Worm (Caenorhabditis elegans) whole organism, late embryonic: ENCODE results near the gene nhr-281.

Experiments used
- C38D4.7 ChIP-seq: fragments of 200-800 bp; sonication (Bioruptor generic); optimal IDR thresholded peaks from 2 replicates; lab custom pipeline; 2018; ENCODE audit warnings: mild to moderate bottlenecking, missing genetic modification characterization, moderate library complexity, missing compliant biosample characterization
- F13H6.1 ChIP-seq: sonication (generic microtip); optimal IDR thresholded peaks from 2 replicates; lab custom pipeline; 2016; ENCODE audit warnings: missing genetic modification characterization, missing compliant biosample characterization
- K09A11.1 ChIP-seq: sonication (generic microtip); optimal IDR thresholded peaks from 2 replicates; lab custom pipeline; 2017; ENCODE audit warnings: antibody characterized with exemption, mild to moderate bottlenecking, missing genetic modification characterization, missing compliant biosample characterization; ENCODE audit not compliant: insufficient read depth
- T23F11.4 ChIP-seq: fragments of 200-800 bp; sonication (Bioruptor generic); optimal IDR thresholded peaks from 2 replicates; lab custom pipeline; 2018; ENCODE audit warnings: mild to moderate bottlenecking, missing genetic modification characterization, missing compliant biosample characterization
- Y22D7AL.16 ChIP-seq: sonication (generic microtip); optimal IDR thresholded peaks from 2 replicates; lab custom pipeline; 2016; ENCODE audit warnings: missing genetic modification characterization, missing compliant biosample characterization
- ama-1 ChIP-seq: fragments of 150-350 bp; optimal IDR thresholded peaks from 2 replicates; lab custom pipeline; 2014
- ceh-14 ChIP-seq: sonication (generic microtip); optimal IDR thresholded peaks from 2 replicates; lab custom pipeline; 2016; ENCODE audit warnings: missing genotype, missing genetic modification characterization, missing compliant biosample characterization
- ceh-18 ChIP-seq: sonication (generic microtip); optimal IDR thresholded peaks from 2 replicates; lab custom pipeline; 2016; ENCODE audit warnings: missing genetic modification characterization, missing compliant biosample characterization
- ceh-19 ChIP-seq: fragments of 200-800 bp; sonication (Bioruptor generic); optimal IDR thresholded peaks from 2 replicates; lab custom pipeline; 2018; ENCODE audit warnings: mild to moderate bottlenecking, missing genetic modification characterization, missing compliant biosample characterization
- ceh-2 ChIP-seq: sonication (generic microtip); optimal IDR thresholded peaks from 2 replicates; lab custom pipeline; 2016; ENCODE audit warnings: missing genotype, missing genetic modification characterization, missing compliant biosample characterization
- ceh-30 ChIP-seq: fragments of 150-350 bp; optimal IDR thresholded peaks from 2 replicates; lab custom pipeline; 2014; ENCODE audit warnings: missing biosample characterization, missing genetic modification characterization
- ceh-31 ChIP-seq: sonication (generic microtip); optimal IDR thresholded peaks from 2 replicates; lab custom pipeline; 2016; ENCODE audit warnings: missing genetic modification characterization, missing compliant biosample characterization
- ceh-34 ChIP-seq: sonication (generic microtip); optimal IDR thresholded peaks from 2 replicates; lab custom pipeline; 2016; ENCODE audit warnings: mild to moderate bottlenecking, missing genetic modification characterization, missing compliant biosample characterization
- ceh-45 ChIP-seq: fragments of 200-800 bp; sonication (Bioruptor generic); IDR thresholded peaks from 2 replicates; pipeline ENCODE4 v1.3.6; 2022; ENCODE audit warnings: missing genetic modification reagents, missing genetic modification characterization, missing compliant biosample characterization
- ceh-48 ChIP-seq: sonication (generic microtip); optimal IDR thresholded peaks from 2 replicates; lab custom pipeline; 2016; ENCODE audit warnings: missing genetic modification characterization, inconsistent platforms, missing compliant biosample characterization
- ceh-9 ChIP-seq: sonication (generic microtip); optimal IDR thresholded peaks from 2 replicates; lab custom pipeline; 2016; ENCODE audit warnings: mild to moderate bottlenecking, missing genetic modification characterization, inconsistent platforms, missing compliant biosample characterization
- dve-1 ChIP-seq: sonication (generic microtip); optimal IDR thresholded peaks from 2 replicates; lab custom pipeline; 2017; ENCODE audit warnings: antibody characterized with exemption, mild to moderate bottlenecking, missing genetic modification characterization, missing compliant biosample characterization
- elt-2 ChIP-seq: sonication (generic microtip); optimal IDR thresholded peaks from 2 replicates; lab custom pipeline; 2016; ENCODE audit warnings: missing genetic modification reagents, missing genetic modification characterization, missing compliant biosample characterization
- elt-4 ChIP-seq: sonication (generic microtip); optimal IDR thresholded peaks from 2 replicates; lab custom pipeline; 2016; ENCODE audit warnings: missing genetic modification characterization, missing compliant biosample characterization
- ets-4 ChIP-seq: sonication (generic microtip); optimal IDR thresholded peaks from 2 replicates; lab custom pipeline; 2016; ENCODE audit warnings: missing genetic modification characterization, missing compliant biosample characterization
- eyg-1 ChIP-seq: sonication (generic microtip); optimal IDR thresholded peaks from 2 replicates; lab custom pipeline; 2016; ENCODE audit warnings: missing genotype, missing genetic modification characterization, missing compliant biosample characterization
- fax-1 ChIP-seq: sonication (generic microtip); optimal IDR thresholded peaks from 2 replicates; lab custom pipeline; 2016; ENCODE audit warnings: missing genotype, missing genetic modification characterization, missing compliant biosample characterization
- fkh-10 ChIP-seq: fragments of 150-350 bp; optimal IDR thresholded peaks from 2 replicates; lab custom pipeline; 2014; ENCODE audit warnings: missing biosample characterization, missing genetic modification reagents, missing genetic modification characterization
- hlh-30 ChIP-seq: sonication (generic microtip); optimal IDR thresholded peaks from 2 replicates; lab custom pipeline; 2017; ENCODE audit warnings: antibody characterized with exemption, missing genetic modification characterization, missing compliant biosample characterization; ENCODE audit not compliant: insufficient read depth
- hlh-8 ChIP-seq: sonication (generic microtip); optimal IDR thresholded peaks from 2 replicates; lab custom pipeline; 2016; ENCODE audit warnings: missing genotype, missing genetic modification characterization, missing compliant biosample characterization
- lim-6 ChIP-seq: sonication (generic microtip); optimal IDR thresholded peaks from 2 replicates; lab custom pipeline; 2016; ENCODE audit warnings: missing genetic modification characterization, missing compliant biosample characterization
- mec-3 ChIP-seq: sonication (generic microtip); optimal IDR thresholded peaks from 2 replicates; lab custom pipeline; 2016; ENCODE audit warnings: borderline replicate concordance, missing genetic modification characterization, missing compliant biosample characterization
- nfya-1 ChIP-seq: sonication (generic microtip); optimal IDR thresholded peaks from 2 replicates; lab custom pipeline; 2017; ENCODE audit warnings: missing genetic modification characterization, mild to moderate bottlenecking, missing compliant biosample characterization, antibody characterized with exemption, moderate library complexity
- nhr-232 ChIP-seq: sonication (generic microtip); optimal IDR thresholded peaks from 2 replicates; lab custom pipeline; 2016; ENCODE audit warnings: missing genetic modification characterization, missing compliant biosample characterization
- odd-2 ChIP-seq: sonication (generic microtip); optimal IDR thresholded peaks from 2 replicates; lab custom pipeline; 2017; ENCODE audit warnings: antibody characterized with exemption, mild to moderate bottlenecking, missing genetic modification characterization, missing compliant biosample characterization
- pat-9 ChIP-seq: fragments of 200-800 bp; sonication (Bioruptor generic); optimal IDR thresholded peaks from 2 replicates; lab custom pipeline; 2018; ENCODE audit warnings: mild to moderate bottlenecking, missing genetic modification characterization, moderate library complexity, missing compliant biosample characterization
- pha-4 ChIP-seq: fragments of 150-350 bp; optimal IDR thresholded peaks from 2 replicates; lab custom pipeline; 2018; ENCODE audit warnings: missing biosample characterization, missing genetic modification reagents, missing genetic modification characterization
- pros-1 ChIP-seq: fragments of 150-350 bp; optimal IDR thresholded peaks from 2 replicates; lab custom pipeline; 2014; ENCODE audit warnings: missing biosample characterization, missing genetic modification reagents, missing genetic modification characterization
- rnt-1 ChIP-seq: sonication (generic microtip); optimal IDR thresholded peaks from 2 replicates; lab custom pipeline; 2016; ENCODE audit warnings: missing genetic modification characterization, missing compliant biosample characterization
- syd-9 ChIP-seq: sonication (generic microtip); optimal IDR thresholded peaks from 2 replicates; lab custom pipeline; 2016; ENCODE audit warnings: mild to moderate bottlenecking, missing genetic modification characterization, moderate library complexity, missing compliant biosample characterization
- tbx-2 ChIP-seq: sonication (generic microtip); optimal IDR thresholded peaks from 2 replicates; lab custom pipeline; 2016; ENCODE audit warnings: missing genetic modification characterization, missing compliant biosample characterization
- unc-42 ChIP-seq: sonication (generic microtip); optimal IDR thresholded peaks from 2 replicates; lab custom pipeline; 2016; ENCODE audit warnings: missing genotype, missing genetic modification characterization, missing compliant biosample characterization
- unc-55 ChIP-seq: sonication (generic microtip); optimal IDR thresholded peaks from 2 replicates; lab custom pipeline; 2017; ENCODE audit warnings: missing biosample characterization, missing genetic modification reagents, missing genetic modification characterization
- ztf-16 ChIP-seq: sonication (generic microtip); optimal IDR thresholded peaks from 2 replicates; lab custom pipeline; 2017; ENCODE audit warnings: missing genetic modification characterization, missing compliant biosample characterization

Gene nhr-281

DNA sequence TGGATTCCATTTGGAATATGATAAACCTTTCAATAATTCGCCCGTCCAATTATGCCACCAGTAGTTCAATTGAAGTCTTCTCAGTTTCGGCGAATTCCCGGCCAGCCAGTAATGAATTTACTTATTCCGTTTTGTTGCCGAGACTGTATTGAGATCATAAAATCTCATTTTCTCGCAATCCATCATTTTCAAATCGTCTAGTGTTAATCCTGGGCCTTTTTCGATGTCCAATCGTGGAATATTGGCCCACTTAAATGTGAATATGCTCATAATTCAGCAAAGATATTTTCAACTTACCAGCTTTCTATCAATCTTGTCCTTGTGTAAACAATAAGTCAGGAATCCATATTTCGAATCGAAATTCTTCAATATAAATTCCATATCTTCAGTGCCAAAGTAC is 39.4 kb upstream of the nhr-281 start:
- TF ChIP-seq ets-4 (tag; lab: Kevin White, UChicago) (no peak), elt-4 (tag; lab: Kevin White, UChicago) (no peak), C38D4.7 (GFP tag; lab: Kevin White, UChicago) (no peak), ceh-19 (no peak), unc-55 (GFP tag; lab: Kevin White, UChicago) (no peak), ceh-2 (no peak), rnt-1 (tag; lab: Kevin White, UChicago) (no peak), T23F11.4 (no peak), ceh-14 (tag; lab: Kevin White, UChicago) (no peak), tbx-2 (tag; lab: Kevin White, UChicago) (no peak), hlh-30 (tag; lab: Kevin White, UChicago) (no peak), K09A11.1 (tag; lab: Kevin White, UChicago) (no peak), ztf-16 (no peak), pat-9 (tag; lab: Kevin White, UChicago) (no peak), ceh-34 (tag; lab: Kevin White, UChicago) (no peak), lim-6 (tag; lab: Kevin White, UChicago) (no peak)

DNA sequence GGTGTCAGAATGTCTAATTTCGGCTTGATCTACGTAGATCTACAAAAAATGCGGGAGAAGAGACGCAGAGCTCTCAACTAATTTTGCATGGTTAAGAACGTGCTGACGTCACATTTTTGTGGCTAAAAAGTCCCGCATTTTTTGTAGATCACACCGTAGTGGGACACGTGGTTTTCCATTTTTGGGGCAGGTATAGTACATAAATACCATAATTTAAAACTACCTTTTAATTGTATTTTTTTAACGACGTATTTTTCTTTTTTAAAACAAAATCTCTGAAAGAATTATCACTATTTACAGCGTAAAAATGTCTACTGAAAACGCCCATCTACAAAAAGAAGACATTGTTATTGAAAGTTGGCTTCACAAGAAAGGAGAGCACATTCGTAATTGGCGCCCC is 34.2 kb upstream of the nhr-281 start, which contains the start of gene akt-2:
akt-2 (plus strand) TSS at position 301 of the 400 bp plus-strand sequence.
- TF ChIP-seq ceh-2 = no peak

DNA sequence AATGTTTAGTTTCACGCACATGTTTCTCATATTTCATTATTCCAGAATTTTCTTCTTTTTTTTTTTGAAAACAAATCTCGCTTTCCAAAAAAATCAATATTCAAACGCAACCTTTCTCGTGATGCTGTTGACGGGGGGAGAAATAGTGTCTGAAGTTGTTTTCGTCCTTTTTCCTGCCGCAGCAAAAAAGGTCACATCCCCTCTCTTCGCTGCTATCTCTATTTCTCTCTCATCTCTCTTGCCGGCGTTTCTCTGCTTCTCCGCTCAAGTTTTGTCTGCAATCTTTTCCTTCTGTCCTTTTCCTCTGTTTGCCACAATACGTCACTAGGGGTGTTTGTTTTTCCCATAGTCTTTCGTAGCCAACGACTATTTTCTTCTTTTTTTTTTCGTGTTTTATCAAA is 33.5 kb upstream of the nhr-281 start:
- TF ChIP-seq unc-42 (tag; lab: Kevin White, UChicago) (peak; percentile 28), ceh-45 (GFP tag; lab: Robert Waterston, UW) (no peak), ceh-34 (tag; lab: Kevin White, UChicago) (peak; percentile 7), fkh-10 (GFP tag; lab: Kevin White, UChicago) (no peak), unc-55 (GFP tag; lab: Kevin White, UChicago) (no peak), ceh-30 (no peak), nfya-1 (tag; lab: Kevin White, UChicago) (peak; percentile 48), odd-2 (no peak), K09A11.1 (tag; lab: Kevin White, UChicago) (peak; percentile 32), fax-1 (tag; lab: Kevin White, UChicago) (no peak), pros-1 (tag; lab: Kevin White, UChicago) (peak; percentile 65), tbx-2 (tag; lab: Kevin White, UChicago) (peak; percentile 42), dve-1 (tag; lab: Kevin White, UChicago) (peak; percentile 14), ceh-18 (tag; lab: Kevin White, UChicago) (peak; percentile 75), syd-9 (tag; lab: Kevin White, UChicago) (no peak), ceh-48 (tag; lab: Kevin White, UChicago) (peak; percentile 6), ceh-31 (tag; lab: Kevin White, UChicago) (peak; percentile 22), F13H6.1 (no peak), pha-4 (no peak), hlh-30 (tag; lab: Kevin White, UChicago) (peak; percentile 46)

DNA sequence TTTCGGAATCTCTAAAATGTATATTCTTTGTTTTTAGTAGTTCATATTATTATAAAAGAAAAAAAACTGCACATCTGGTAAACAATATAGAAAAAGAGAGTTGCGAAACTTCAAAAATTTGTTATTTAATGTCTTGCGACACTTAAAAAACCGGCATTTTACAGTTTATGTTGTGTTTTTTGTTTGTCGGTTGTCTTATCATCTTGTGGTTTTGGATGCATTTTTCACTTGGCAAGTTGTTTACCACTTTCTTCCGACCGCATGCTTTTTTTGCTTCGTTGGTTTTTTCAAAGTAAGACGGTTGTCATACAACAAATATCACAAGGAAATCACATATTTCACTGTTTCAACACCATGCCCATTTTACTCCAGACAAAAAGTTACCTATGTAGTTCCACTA is 32.4 kb upstream of the nhr-281 start:
- TF ChIP-seq elt-4 (tag; lab: Kevin White, UChicago) (no peak), pros-1 (tag; lab: Kevin White, UChicago) (no peak), hlh-8 (no peak), ztf-16 (no peak), ets-4 (tag; lab: Kevin White, UChicago) (no peak), nfya-1 (tag; lab: Kevin White, UChicago) (no peak), ceh-9 (tag; lab: Kevin White, UChicago) (no peak), Y22D7AL.16 (tag; lab: Kevin White, UChicago) (no peak), eyg-1 (tag; lab: Kevin White, UChicago) (no peak), syd-9 (tag; lab: Kevin White, UChicago) (no peak), mec-3 (tag; lab: Kevin White, UChicago) (no peak), F13H6.1 (no peak), lim-6 (tag; lab: Kevin White, UChicago) (no peak), ceh-31 (tag; lab: Kevin White, UChicago) (no peak), ama-1 (no peak), nhr-232 (tag; lab: Kevin White, UChicago) (no peak), elt-2 (no peak)
